Fruit fly (Drosophila melanogaster) S2 (cell line): ENCODE data around the gene MED17.

Experiments
- CG8478 ChIP-seq: fragments of >200 bp; optimal IDR thresholded peaks from 2 replicates; lab custom pipeline; 2018
- CTCF ChIP-seq, 2 experiments: fragments of >200 bp; optimal IDR thresholded peaks; 2 replicates each; lab custom pipeline; 2018

DNA sequence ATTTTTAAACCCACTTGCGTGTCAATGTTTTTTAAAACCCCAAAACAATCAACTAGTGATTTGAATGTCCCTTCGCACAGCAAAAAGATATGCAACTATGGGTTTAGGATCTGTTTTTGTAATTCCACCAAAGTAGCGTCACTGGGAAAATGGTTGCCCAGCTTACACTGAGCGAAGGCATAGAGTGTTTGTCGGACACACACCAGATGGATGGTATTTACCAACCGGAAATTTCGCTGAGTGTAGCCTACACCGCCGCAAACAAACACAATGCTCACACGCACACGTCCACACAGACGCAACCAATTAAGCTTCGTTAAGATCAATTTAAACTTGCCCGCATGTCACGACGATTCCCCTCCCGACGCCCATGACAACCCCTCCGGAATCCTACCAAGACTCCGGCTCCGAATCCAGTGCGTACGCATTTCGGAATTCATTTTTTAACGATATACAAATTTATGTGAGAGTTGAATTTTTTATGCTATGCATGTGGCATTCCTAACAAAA, 39.9 kb downstream of the MED17 start:
- TF ChIP-seq CTCF (optimal IDR thresholded peaks at IDR 0.05; lab: Kevin White, UChicago) (no peak), CG8478 (lab: Kevin White, UChicago) (no peak)
